Fruit fly (Drosophila melanogaster) whole organism, embryonic: ENCODE measurements around the gene CG13059.
A peak's percentile ranks its signal among the peaks of the same experiment; 100 is the strongest.

Experiments
- B-H2 ChIP-seq: fragments of 200-800 bp; sonication (Bioruptor generic); optimal IDR thresholded peaks from 2 replicates; lab custom pipeline; 2018; ENCODE audit warnings: missing biosample characterization, mild to moderate bottlenecking, missing genetic modification characterization
- CG13287 ChIP-seq: fragments of 200-800 bp; sonication (Bioruptor generic); IDR thresholded peaks from 2 replicates; pipeline ENCODE4 v1.3.6; 2022; ENCODE audit warnings: missing biosample characterization, missing genetic modification characterization; ENCODE audit not compliant: partially characterized antibody
- CG14441 ChIP-seq: fragments of 200-800 bp; sonication (Bioruptor generic); IDR thresholded peaks from 2 replicates; pipeline ENCODE4 v1.3.6; 2022; ENCODE audit warnings: missing biosample characterization, missing genetic modification characterization
- CG15269 ChIP-seq: fragments of 200-800 bp; sonication (Bioruptor generic); optimal IDR thresholded peaks from 2 replicates; lab custom pipeline; 2018; ENCODE audit warnings: missing biosample characterization, mild to moderate bottlenecking, missing genetic modification characterization, moderate library complexity
- CG16779 ChIP-seq: fragments of 200-800 bp; sonication (Bioruptor generic); IDR thresholded peaks from 2 replicates; pipeline ENCODE4 v1.3.6; 2022; ENCODE audit warnings: missing biosample characterization, missing genetic modification characterization
- CG16813 ChIP-seq: fragments of 200-800 bp; sonication (Bioruptor generic); IDR thresholded peaks from 3 replicates; pipeline ENCODE4 v1.3.6; 2022; ENCODE audit warnings: missing biosample characterization, missing genetic modification characterization; ENCODE audit not compliant: partially characterized antibody
- CG17568 ChIP-seq: fragments of 200-800 bp; sonication (Bioruptor generic); optimal IDR thresholded peaks from 2 replicates; lab custom pipeline; 2018; ENCODE audit warnings: missing biosample characterization, mild to moderate bottlenecking, missing genetic modification characterization, moderate library complexity
- CG17612 ChIP-seq: fragments of 200-800 bp; sonication (Bioruptor generic); IDR thresholded peaks from 2 replicates; pipeline ENCODE4 v1.3.6; 2022; ENCODE audit warnings: missing biosample characterization, missing genetic modification characterization
- CG1792 ChIP-seq: fragments of 200-800 bp; sonication (Bioruptor generic); optimal IDR thresholded peaks from 2 replicates; lab custom pipeline; 2016; ENCODE audit warnings: missing biosample characterization, missing genetic modification characterization
- CG2875 ChIP-seq: fragments of 200-800 bp; sonication (Bioruptor generic); optimal IDR thresholded peaks from 2 replicates; lab custom pipeline; 2017; ENCODE audit warnings: missing biosample characterization, mild to moderate bottlenecking, missing genetic modification characterization, missing genetic modification reagents
- CG3163 ChIP-seq: fragments of 200-800 bp; sonication (Bioruptor generic); optimal IDR thresholded peaks from 3 replicates; lab custom pipeline; 2016; ENCODE audit warnings: missing biosample characterization, missing genetic modification characterization
- CG4360 ChIP-seq: fragments of 200-800 bp; sonication (Bioruptor generic); IDR thresholded peaks from 2 replicates; pipeline ENCODE4 v1.3.6; 2022; ENCODE audit warnings: missing biosample characterization, missing genetic modification characterization
- CG4617 ChIP-seq: fragments of 200-800 bp; sonication (Bioruptor generic); optimal IDR thresholded peaks from 3 replicates; lab custom pipeline; 2016; ENCODE audit warnings: missing biosample characterization, missing genetic modification characterization, borderline replicate concordance
- CG4820 ChIP-seq: fragments of 200-800 bp; sonication (Bioruptor generic); optimal IDR thresholded peaks from 3 replicates; lab custom pipeline; 2016; ENCODE audit warnings: missing biosample characterization, missing genetic modification characterization
- CG6791 ChIP-seq: fragments of 200-800 bp; sonication (Bioruptor generic); IDR thresholded peaks from 3 replicates; pipeline ENCODE4 v1.3.6; 2022; ENCODE audit warnings: missing biosample characterization, missing genetic modification characterization; ENCODE audit not compliant: partially characterized antibody
- CG8944 ChIP-seq: fragments of 200-800 bp; sonication (Bioruptor generic); optimal IDR thresholded peaks from 3 replicates; lab custom pipeline; 2016; ENCODE audit warnings: missing biosample characterization, missing genetic modification characterization
- CG9215 ChIP-seq: fragments of 200-800 bp; sonication (Bioruptor generic); IDR thresholded peaks from 2 replicates; pipeline ENCODE4 v1.3.6; 2022; ENCODE audit warnings: missing biosample characterization, missing genetic modification characterization
- CHES-1-like ChIP-seq: fragments of 200-800 bp; sonication (Bioruptor generic); optimal IDR thresholded peaks from 2 replicates; lab custom pipeline; 2016; ENCODE audit warnings: missing biosample characterization, missing genetic modification characterization
- Dll ChIP-seq: fragments of 200-800 bp; sonication (Bioruptor generic); IDR thresholded peaks from 4 replicates; pipeline ENCODE4 v1.3.6; 2022; ENCODE audit warnings: missing biosample characterization, missing genetic modification characterization; ENCODE audit not compliant: partially characterized antibody
- Dp ChIP-seq: fragments of 200-800 bp; sonication (Bioruptor generic); optimal IDR thresholded peaks from 2 replicates; lab custom pipeline; 2018; ENCODE audit warnings: missing biosample characterization, mild to moderate bottlenecking, missing genetic modification characterization, moderate library complexity
- E2f2 ChIP-seq: fragments of 200-800 bp; sonication (Bioruptor generic); IDR thresholded peaks from 2 replicates; pipeline ENCODE4 v1.3.6; 2022; ENCODE audit warnings: missing biosample characterization, missing genetic modification characterization
- Eip74EF ChIP-seq, 2 experiments: fragments of 200-800 bp in 1 of 2; fragments of >200 bp in 1 of 2; sonication (Bioruptor generic) in 1 of 2; optimal IDR thresholded peaks; 2 replicates each; lab custom pipeline; 2017 to 2019; ENCODE audit warnings: missing biosample characterization in 2 of 2, missing genetic modification characterization in 2 of 2, mild to moderate bottlenecking in 1 of 2, moderate library complexity in 1 of 2
- MBD-R2 ChIP-seq: fragments of 200-800 bp; sonication (Bioruptor generic); IDR thresholded peaks from 2 replicates; pipeline ENCODE4 v1.3.6; 2022; ENCODE audit warnings: missing biosample characterization, missing genetic modification characterization
- MESR4 ChIP-seq: fragments of 200-800 bp; sonication (Bioruptor generic); optimal IDR thresholded peaks from 2 replicates; lab custom pipeline; 2018; ENCODE audit warnings: missing biosample characterization, mild to moderate bottlenecking, missing genetic modification characterization, moderate library complexity
- Med ChIP-seq: fragments of 200-800 bp; sonication (Bioruptor generic); peaks from one replicate; lab custom pipeline; 2016; ENCODE audit warnings: missing biosample characterization, missing genetic modification characterization, mild to moderate bottlenecking, inconsistent platforms, moderate library complexity
- Myb ChIP-seq: fragments of 200-800 bp; sonication (Bioruptor generic); optimal IDR thresholded peaks from 2 replicates; lab custom pipeline; 2016; ENCODE audit warnings: missing biosample characterization, missing genetic modification characterization
- Pdp1 ChIP-seq, 2 experiments: fragments of 200-800 bp; sonication (Bioruptor generic); optimal IDR thresholded peaks; 3 replicates each; lab custom pipeline; 2016; ENCODE audit warnings: missing biosample characterization in 2 of 2, missing genetic modification characterization in 2 of 2, mild to moderate bottlenecking in 1 of 2, moderate library complexity in 1 of 2
- Rx ChIP-seq: fragments of 200-800 bp; sonication (Bioruptor generic); IDR thresholded peaks from 2 replicates; pipeline ENCODE4 v1.3.6; 2022; ENCODE audit warnings: missing biosample characterization, missing genetic modification characterization
- Usf ChIP-seq: fragments of 200-800 bp; sonication (Bioruptor generic); optimal IDR thresholded peaks from 2 replicates; lab custom pipeline; 2017; ENCODE audit warnings: missing genotype, missing biosample characterization, missing genetic modification characterization
- Vsx1 ChIP-seq: fragments of 200-800 bp; sonication (Bioruptor generic); optimal IDR thresholded peaks from 2 replicates; lab custom pipeline; 2017; ENCODE audit warnings: missing biosample characterization, mild to moderate bottlenecking, missing genetic modification characterization, missing genetic modification reagents
- YL-1 ChIP-seq: fragments of 200-800 bp; sonication (Bioruptor generic); optimal IDR thresholded peaks from 3 replicates; lab custom pipeline; 2017; ENCODE audit warnings: missing biosample characterization, mild to moderate bottlenecking, missing genetic modification characterization
- ase ChIP-seq: fragments of 200-800 bp; sonication (Bioruptor generic); IDR thresholded peaks from 3 replicates; pipeline ENCODE4 v1.3.6; 2022; ENCODE audit warnings: missing biosample characterization, missing genetic modification characterization
- bbx ChIP-seq: fragments of 200-800 bp; sonication (Bioruptor generic); IDR thresholded peaks from 2 replicates; pipeline ENCODE4 v1.3.6; 2022; ENCODE audit warnings: missing biosample characterization, missing genetic modification characterization; ENCODE audit not compliant: partially characterized antibody
- bigmax ChIP-seq: fragments of 200-800 bp; sonication (Bioruptor generic); optimal IDR thresholded peaks from 2 replicates; lab custom pipeline; 2018; ENCODE audit warnings: missing biosample characterization, mild to moderate bottlenecking, missing genetic modification characterization
- chinmo ChIP-seq: fragments of 200-800 bp; sonication (Bioruptor generic); IDR thresholded peaks from 4 replicates; pipeline ENCODE4 v1.3.6; 2022; ENCODE audit warnings: missing biosample characterization, missing genetic modification characterization; ENCODE audit not compliant: partially characterized antibody
- crp ChIP-seq, 2 experiments: fragments of 200-800 bp; sonication (Bioruptor generic); optimal IDR thresholded peaks; 2 replicates in 1 of 2; 3 replicates in 1 of 2; lab custom pipeline; 2017; ENCODE audit warnings: missing biosample characterization in 2 of 2, missing genetic modification characterization in 2 of 2, mild to moderate bottlenecking in 1 of 2, moderate library complexity in 1 of 2
- dmrt99B ChIP-seq: fragments of 200-800 bp; sonication (Bioruptor generic); optimal IDR thresholded peaks from 2 replicates; lab custom pipeline; 2018; ENCODE audit warnings: missing biosample characterization, mild to moderate bottlenecking, missing genetic modification characterization, moderate library complexity
- emc ChIP-seq: fragments of 200-800 bp; sonication (Bioruptor generic); optimal IDR thresholded peaks from 2 replicates; lab custom pipeline; 2016; ENCODE audit warnings: missing biosample characterization, missing genetic modification characterization
- en ChIP-seq: fragments of 200-800 bp; sonication (Bioruptor generic); optimal IDR thresholded peaks from 2 replicates; lab custom pipeline; 2016; ENCODE audit warnings: missing biosample characterization, missing genetic modification characterization
- grau ChIP-seq: fragments of 200-800 bp; optimal IDR thresholded peaks from 3 replicates; lab custom pipeline; 2019; ENCODE audit warnings: missing biosample characterization, mild to moderate bottlenecking, missing genetic modification characterization, moderate library complexity
- maf-S ChIP-seq: fragments of 200-800 bp; sonication (Bioruptor generic); optimal IDR thresholded peaks from 2 replicates; lab custom pipeline; 2016; ENCODE audit warnings: missing biosample characterization, missing genetic modification characterization
- p53 ChIP-seq: fragments of 200-800 bp; sonication (Bioruptor generic); optimal IDR thresholded peaks from 2 replicates; lab custom pipeline; 2016; ENCODE audit warnings: missing biosample characterization, missing genetic modification characterization
- pzg ChIP-seq: fragments of 200-800 bp; sonication (Bioruptor generic); optimal IDR thresholded peaks from 3 replicates; lab custom pipeline; 2018; ENCODE audit warnings: missing biosample characterization, mild to moderate bottlenecking, missing genetic modification characterization, moderate library complexity
- sens-2 ChIP-seq: fragments of 200-800 bp; sonication (Bioruptor generic); IDR thresholded peaks from 2 replicates; pipeline ENCODE4 v1.3.6; 2022; ENCODE audit warnings: missing biosample characterization, missing genetic modification characterization
- seq ChIP-seq: fragments of 200-800 bp; sonication (Bioruptor generic); IDR thresholded peaks from 2 replicates; pipeline ENCODE4 v1.3.6; 2022; ENCODE audit warnings: missing biosample characterization, missing genetic modification characterization
- shn ChIP-seq: fragments of 200-800 bp; sonication (Bioruptor generic); optimal IDR thresholded peaks from 3 replicates; lab custom pipeline; 2016; ENCODE audit warnings: missing biosample characterization, missing genetic modification characterization
- sna ChIP-seq: fragments of 200-800 bp; sonication (Bioruptor generic); IDR thresholded peaks from 2 replicates; pipeline ENCODE4 v1.3.6; 2022; ENCODE audit warnings: missing biosample characterization, missing genetic modification characterization; ENCODE audit not compliant: partially characterized antibody
- stwl ChIP-seq: fragments of 200-800 bp; sonication (Bioruptor generic); optimal IDR thresholded peaks from 3 replicates; lab custom pipeline; 2018; ENCODE audit warnings: missing biosample characterization, mild to moderate bottlenecking, missing genetic modification characterization, moderate library complexity
- trem ChIP-seq: fragments of 200-800 bp; optimal IDR thresholded peaks from 3 replicates; lab custom pipeline; 2019; ENCODE audit warnings: missing biosample characterization, mild to moderate bottlenecking, missing genetic modification characterization, moderate library complexity

Gene CG13059

DNA sequence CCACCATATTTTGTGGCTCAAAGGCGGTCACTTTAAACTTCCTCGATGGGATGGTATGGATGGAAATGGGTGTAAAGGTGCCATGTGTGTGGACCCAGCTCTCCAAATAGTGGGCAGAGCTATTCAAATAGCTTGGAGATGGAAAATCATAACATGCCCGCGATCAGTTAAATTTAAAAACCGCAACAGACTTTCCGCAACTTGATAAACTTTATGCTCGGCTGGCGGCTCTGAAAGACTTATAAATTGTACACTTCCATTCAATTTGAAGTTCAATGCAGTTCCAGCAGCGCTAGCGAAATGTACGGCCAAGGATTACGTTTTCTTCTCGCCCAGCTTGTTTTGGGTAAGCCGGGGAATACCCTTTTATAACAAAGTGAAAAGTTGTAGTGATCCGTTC lies 22.6 kb downstream of the CG13059 start, which contains the start of gene CG33257:
CG33257 (plus strand) TSS at position 301 of the 400 bp plus-strand sequence.
- no peak for TF ChIP-seq Usf (GFP tag; lab: Kevin White, UChicago)
- no peak for TF ChIP-seq sna (GFP tag; lab: Robert Waterston, UW)
- no peak for TF ChIP-seq grau (tag; lab: Kevin White, UChicago)
- no peak for TF ChIP-seq shn (GFP tag; lab: Kevin White, UChicago)
- TF ChIP-seq Rx (GFP tag; lab: Robert Waterston, UW): no peak
- no peak for TF ChIP-seq CG4820
- TF ChIP-seq dmrt99B (tag; lab: Kevin White, UChicago): no peak
- no peak for TF ChIP-seq seq (GFP tag; lab: Robert Waterston, UW)
- no peak for TF ChIP-seq Vsx1 (GFP tag; lab: Kevin White, UChicago)
- TF ChIP-seq CHES-1-like (GFP tag; lab: Kevin White, UChicago): no peak
- no peak for TF ChIP-seq en (GFP tag; lab: Kevin White, UChicago)
- TF ChIP-seq CG14441 (GFP tag; lab: Robert Waterston, UW): no peak
- no peak for TF ChIP-seq B-H2 (GFP tag; lab: Kevin White, UChicago)
- TF ChIP-seq emc (GFP tag; lab: Kevin White, UChicago): no peak
- TF ChIP-seq CG15269: no peak
- TF ChIP-seq maf-S (GFP tag; lab: Kevin White, UChicago): no peak
- TF ChIP-seq MBD-R2: no peak
- no peak for TF ChIP-seq sens-2 (GFP tag; lab: Robert Waterston, UW)
- TF ChIP-seq CG16779 (GFP tag; lab: Robert Waterston, UW): no peak
- no peak for TF ChIP-seq CG16813 (GFP tag; lab: Robert Waterston, UW)

dm6 chr3L:16347914-16348313 lies 24.4 kb downstream of the CG13059 start, which contains the start of gene mRpS34:
mRpS34 (plus strand) TSS chr3L:16348074.
- TF ChIP-seq p53 (GFP tag; lab: Kevin White, UChicago): no peak
- 0 out of 4 replicates have a peak, but pooled peaks have one; percentile 27 for TF ChIP-seq chinmo
- TF ChIP-seq trem (tag; lab: Kevin White, UChicago): peak; percentile 63
- peak; percentile 51 for TF ChIP-seq YL-1 (GFP tag; lab: Kevin White, UChicago)
- TF ChIP-seq CG13287 (GFP tag; lab: Robert Waterston, UW): peak; percentile 36
- peak; percentile 53; the same call in 1 of the 4 replicates for TF ChIP-seq Dll
- TF ChIP-seq CG2875: no peak
- peak; percentile 90 for TF ChIP-seq CG9215 (GFP tag; lab: Robert Waterston, UW)
- no peak for TF ChIP-seq Eip74EF (GFP tag; optimal IDR thresholded peaks at IDR 0.05; lab: Kevin White, UChicago)
- peak; percentile 66 for TF ChIP-seq E2f2 (GFP tag; lab: Robert Waterston, UW)
- peak; percentile 23; the same call in 1 of the 3 replicates for TF ChIP-seq CG6791 (GFP tag; lab: Robert Waterston, UW)
- peak; percentile 46 for TF ChIP-seq pzg (GFP tag; lab: Kevin White, UChicago)
- TF ChIP-seq CG8944 (GFP tag; lab: Kevin White, UChicago): no peak
- TF ChIP-seq Myb: peak; percentile 89
- TF ChIP-seq CG17568 (GFP tag; lab: Kevin White, UChicago): no peak
- peak; percentile 31 to 87 for TF ChIP-seq crp (GFP tag; optimal IDR thresholded peaks at IDR 0.05; lab: Kevin White, UChicago)
- TF ChIP-seq CG4360 (GFP tag; lab: Robert Waterston, UW): no peak
- TF ChIP-seq MBD-R2: peak; percentile 74
- TF ChIP-seq CG1792 (GFP tag; lab: Kevin White, UChicago): no peak
- peak in 1 of 2 experiments; percentile 85 for TF ChIP-seq Pdp1 (GFP tag; optimal IDR thresholded peaks at IDR 0.05; lab: Kevin White, UChicago)
- TF ChIP-seq CG17612 (GFP tag; lab: Robert Waterston, UW): no peak
- peak; percentile 81 for TF ChIP-seq MESR4
- TF ChIP-seq bbx (GFP tag; lab: Robert Waterston, UW): peak; percentile 19; the same call in 1 of the 2 replicates
- TF ChIP-seq Dp (GFP tag; lab: Kevin White, UChicago): peak; percentile 66
- no peak for TF ChIP-seq bigmax
- TF ChIP-seq stwl: peak; percentile 55
- no peak for TF ChIP-seq CG3163
- TF ChIP-seq ase: no peak
- TF ChIP-seq Med (GFP tag; lab: Kevin White, UChicago): peak; percentile 39
- peak; percentile 52 for TF ChIP-seq CG4617 (GFP tag; lab: Kevin White, UChicago)
